Worm (Caenorhabditis elegans) whole organism, young adult: ENCODE data around the gene Y48G9A.9.

Experiments used
- bed-1 ChIP-seq: fragments of 200-800 bp; sonication (Bioruptor generic); IDR thresholded peaks from 2 replicates; pipeline ENCODE4 v1.3.6; 2022; ENCODE audit warnings: missing genetic modification reagents, missing genetic modification characterization, missing compliant biosample characterization
- unc-62 ChIP-seq: fragments of 150-350 bp; optimal IDR thresholded peaks from 2 replicates; lab custom pipeline; 2014; ENCODE audit warnings: missing biosample characterization, missing genetic modification reagents, missing genetic modification characterization

- no peak for TF ChIP-seq bed-1 (GFP tag; lab: Robert Waterston, UW)
- TF ChIP-seq unc-62 = no peak
These were observed 24.3 kb downstream of the Y48G9A.9 start, which contains the start of gene Y48G9A.11 for ce11 chrIII:2116797-2117196.
